Worm (Caenorhabditis elegans) whole organism, L4 larva: ENCODE measurements around the gene W07A12.8.

ENCODE experiments used
- D1046.2 ChIP-seq: fragments of 200-800 bp; sonication (Bioruptor generic); IDR thresholded peaks from 2 replicates; pipeline ENCODE4 v1.3.6; 2022; ENCODE audit warnings: missing genetic modification characterization, missing compliant biosample characterization
- F10B5.3 ChIP-seq: sonication (generic microtip); optimal IDR thresholded peaks from 2 replicates; lab custom pipeline; 2016; ENCODE audit warnings: mild to moderate bottlenecking, missing genetic modification characterization, missing compliant biosample characterization
- F26F4.8 ChIP-seq: fragments of 200-800 bp; sonication (Bioruptor generic); conservative IDR thresholded peaks from 2 replicates; pipeline ENCODE4 v1.3.6; 2022; ENCODE audit warnings: missing genetic modification characterization, missing compliant biosample characterization
- F37D6.2 ChIP-seq: sonication (generic microtip); optimal IDR thresholded peaks from 2 replicates; lab custom pipeline; 2016; ENCODE audit warnings: mild to moderate bottlenecking, missing genetic modification characterization, missing compliant biosample characterization
- F44E2.7 ChIP-seq: fragments of 200-800 bp; sonication (Bioruptor generic); IDR thresholded peaks from 2 replicates; pipeline ENCODE4 v2.1.2; 2022; ENCODE audit warnings: missing genetic modification characterization, missing compliant biosample characterization
- F49E8.2 ChIP-seq: sonication (generic microtip); optimal IDR thresholded peaks from 2 replicates; lab custom pipeline; 2016; ENCODE audit warnings: missing compliant biosample characterization, mild to moderate bottlenecking, missing genetic modification characterization, borderline replicate concordance
- R02D3.7 ChIP-seq: fragments of 150-350 bp; sonication (generic microtip); optimal IDR thresholded peaks from 3 replicates; lab custom pipeline; 2014; ENCODE audit warnings: missing biosample characterization, missing genetic modification characterization
- T20F7.1 ChIP-seq: fragments of 200-800 bp; sonication (Bioruptor generic); optimal IDR thresholded peaks from 2 replicates; lab custom pipeline; 2018; ENCODE audit warnings: mild to moderate bottlenecking, missing genetic modification characterization, missing compliant biosample characterization
- T26A8.4 ChIP-seq: fragments of 200-800 bp; sonication (Bioruptor generic); IDR thresholded peaks from 2 replicates; pipeline ENCODE4 v1.3.6; 2022; ENCODE audit warnings: missing genetic modification characterization, missing compliant biosample characterization
- Y105C5A.15 ChIP-seq: fragments of 200-800 bp; sonication (Bioruptor generic); IDR thresholded peaks from 2 replicates; pipeline ENCODE4 v1.3.6; 2022; ENCODE audit warnings: missing genetic modification characterization, missing compliant biosample characterization
- Y48G9A.11 ChIP-seq: fragments of 200-800 bp; sonication (Bioruptor generic); IDR thresholded peaks from 2 replicates; pipeline ENCODE4 v1.3.6; 2022; ENCODE audit warnings: missing genetic modification reagents, missing genetic modification characterization, missing compliant biosample characterization
- Y5F2A.4 ChIP-seq: fragments of 200-800 bp; sonication (Bioruptor generic); optimal IDR thresholded peaks from 2 replicates; lab custom pipeline; 2018; ENCODE audit warnings: mild to moderate bottlenecking, missing genetic modification characterization, missing compliant biosample characterization
- Y75B8A.6 ChIP-seq: fragments of 200-800 bp; sonication (Bioruptor generic); IDR thresholded peaks from 2 replicates; pipeline ENCODE4 v1.3.6; 2022; ENCODE audit warnings: missing genetic modification reagents, missing genetic modification characterization, missing compliant biosample characterization
- ZK546.5 ChIP-seq, 2 experiments: sonication (generic microtip); optimal IDR thresholded peaks; 2 replicates each; lab custom pipeline; 2017; ENCODE audit warnings: missing biosample characterization in 2 of 2, missing genetic modification characterization in 2 of 2
- aha-1 ChIP-seq: fragments of 150-350 bp; peaks from one replicate; lab custom pipeline; 2014; ENCODE audit warnings: missing biosample characterization, missing genetic modification characterization
- attf-4 ChIP-seq: sonication (generic microtip); optimal IDR thresholded peaks from 3 replicates; lab custom pipeline; 2017; ENCODE audit warnings: missing biosample characterization, missing genetic modification characterization
- ceh-20 ChIP-seq: fragments of 200-800 bp; sonication (Bioruptor generic); IDR thresholded peaks from 2 replicates; pipeline ENCODE4 v1.3.6; 2022; ENCODE audit warnings: missing genetic modification reagents, missing genetic modification characterization, missing compliant biosample characterization
- ceh-28 ChIP-seq: fragments of 150-350 bp; optimal IDR thresholded peaks from 2 replicates; lab custom pipeline; 2014; ENCODE audit warnings: missing biosample characterization, missing genetic modification reagents, missing genetic modification characterization
- ceh-44 ChIP-seq: fragments of 200-800 bp; sonication (Bioruptor generic); IDR thresholded peaks from 2 replicates; pipeline ENCODE4 v1.3.6; 2022; ENCODE audit warnings: missing genetic modification reagents, missing genetic modification characterization, missing compliant biosample characterization
- daf-16 ChIP-seq, 3 experiments: sonication (generic microtip); optimal IDR thresholded peaks; 2 replicates each; lab custom pipeline; 2016 to 2017; ENCODE audit warnings: missing genetic modification characterization in 3 of 3, missing genetic modification reagents in 3 of 3, mild to moderate bottlenecking in 2 of 3, missing compliant biosample characterization in 2 of 3, missing biosample characterization in 1 of 3, moderate library complexity in 1 of 3
- daf-8 ChIP-seq: fragments of 200-800 bp; sonication (Bioruptor generic); IDR thresholded peaks from 2 replicates; pipeline ENCODE4 v1.3.6; 2022; ENCODE audit warnings: missing genetic modification characterization, missing compliant biosample characterization
- duxl-1 ChIP-seq: sonication (generic microtip); optimal IDR thresholded peaks from 2 replicates; lab custom pipeline; 2016; ENCODE audit warnings: mild to moderate bottlenecking, missing genetic modification characterization, moderate library complexity, missing compliant biosample characterization; ENCODE audit not compliant: poor library complexity
- dve-1 ChIP-seq: sonication (generic microtip); optimal IDR thresholded peaks from 2 replicates; lab custom pipeline; 2017; ENCODE audit warnings: antibody characterized with exemption, mild to moderate bottlenecking, missing genetic modification characterization, missing compliant biosample characterization; ENCODE audit not compliant: insufficient read depth
- fos-1 ChIP-seq: fragments of 150-350 bp; optimal IDR thresholded peaks from 2 replicates; lab custom pipeline; 2014; ENCODE audit warnings: missing biosample characterization, missing genetic modification characterization
- hlh-11 ChIP-seq: fragments of 200-800 bp; sonication (Bioruptor generic); optimal IDR thresholded peaks from 2 replicates; lab custom pipeline; 2018; ENCODE audit warnings: mild to moderate bottlenecking, missing genetic modification characterization, missing compliant biosample characterization
- lin-1 ChIP-seq: fragments of 200-800 bp; sonication (Bioruptor generic); IDR thresholded peaks from 2 replicates; pipeline ENCODE4 v1.3.6; 2022; ENCODE audit warnings: missing genetic modification reagents, missing genetic modification characterization, missing compliant biosample characterization
- lin-39 ChIP-seq: fragments of 150-350 bp; optimal IDR thresholded peaks from 2 replicates; lab custom pipeline; 2014; ENCODE audit warnings: missing biosample characterization, missing genetic modification reagents, missing genetic modification characterization
- madf-5 ChIP-seq, 2 experiments: fragments of 200-800 bp; sonication (Bioruptor generic); IDR thresholded peaks; 2 replicates each; pipeline ENCODE4 v1.3.6; 2022; ENCODE audit warnings: missing compliant biosample characterization in 2 of 2, missing genetic modification characterization in 2 of 2
- madf-9 ChIP-seq: fragments of 200-800 bp; sonication (Bioruptor generic); conservative IDR thresholded peaks from 2 replicates; pipeline ENCODE4 v1.3.6; 2022; ENCODE audit warnings: missing genetic modification reagents, missing genetic modification characterization, missing compliant biosample characterization
- mdl-1 ChIP-seq, 2 experiments: fragments of 150-350 bp in 1 of 2; sonication (generic microtip) in 1 of 2; optimal IDR thresholded peaks; 2 replicates each; lab custom pipeline; 2014 to 2017; ENCODE audit warnings: missing biosample characterization in 2 of 2, missing genetic modification characterization in 2 of 2
- mes-2 ChIP-seq: sonication (generic microtip); optimal IDR thresholded peaks from 2 replicates; lab custom pipeline; 2016; ENCODE audit warnings: missing genotype, mild to moderate bottlenecking, missing genetic modification characterization, missing compliant biosample characterization; ENCODE audit not compliant: poor library complexity, severe bottlenecking
- mxl-3 ChIP-seq: fragments of 200-800 bp; sonication (Bioruptor generic); optimal IDR thresholded peaks from 2 replicates; lab custom pipeline; 2018; ENCODE audit warnings: mild to moderate bottlenecking, missing genetic modification characterization, missing compliant biosample characterization
- nhr-102 ChIP-seq: sonication (generic microtip); optimal IDR thresholded peaks from 2 replicates; lab custom pipeline; 2016; ENCODE audit warnings: mild to moderate bottlenecking, missing genetic modification characterization, moderate library complexity, missing compliant biosample characterization
- nhr-11 ChIP-seq: fragments of 150-350 bp; optimal IDR thresholded peaks from 2 replicates; lab custom pipeline; 2014; ENCODE audit warnings: missing biosample characterization, missing genetic modification characterization
- nhr-25 ChIP-seq: sonication (generic microtip); optimal IDR thresholded peaks from 2 replicates; lab custom pipeline; 2017; ENCODE audit warnings: missing genetic modification characterization, mild to moderate bottlenecking, missing compliant biosample characterization, antibody characterized with exemption, moderate library complexity, borderline replicate concordance; ENCODE audit not compliant: insufficient read depth
- nhr-28 ChIP-seq: fragments of 150-350 bp; optimal IDR thresholded peaks from 2 replicates; lab custom pipeline; 2014; ENCODE audit warnings: missing biosample characterization, missing genetic modification characterization
- pha-4 ChIP-seq, 2 experiments: fragments of 150-350 bp in 1 of 2; fragments of 200-800 bp in 1 of 2; sonication (Bioruptor generic) in 1 of 2; IDR thresholded peaks in 1 of 2; optimal IDR thresholded peaks in 1 of 2; 2 replicates each; pipeline versions ENCODE4 v1.3.6 to Lab custom; 2014 to 2022; ENCODE audit warnings: missing genetic modification characterization in 2 of 2, missing genetic modification reagents in 2 of 2, missing biosample characterization in 1 of 2, missing compliant biosample characterization in 1 of 2
- php-3 ChIP-seq: fragments of 200-800 bp; sonication (Bioruptor generic); IDR thresholded peaks from 2 replicates; pipeline ENCODE4 v1.3.6; 2022; ENCODE audit warnings: missing genetic modification reagents, missing genetic modification characterization, missing compliant biosample characterization
- skn-1 ChIP-seq: fragments of 150-350 bp; optimal IDR thresholded peaks from 2 replicates; lab custom pipeline; 2014; ENCODE audit warnings: missing biosample characterization, missing genetic modification characterization
- spr-1 ChIP-seq: sonication (generic microtip); optimal IDR thresholded peaks from 2 replicates; lab custom pipeline; 2016; ENCODE audit warnings: mild to moderate bottlenecking, missing genetic modification characterization, missing compliant biosample characterization
- tra-1 ChIP-seq: fragments of 200-800 bp; sonication (Bioruptor generic); IDR thresholded peaks from 2 replicates; pipeline ENCODE4 v1.3.6; 2022; ENCODE audit warnings: missing genetic modification reagents, missing genetic modification characterization, missing compliant biosample characterization
- unc-39 ChIP-seq: sonication (generic microtip); optimal IDR thresholded peaks from 2 replicates; lab custom pipeline; 2017; ENCODE audit warnings: missing biosample characterization, missing genetic modification characterization
- unc-62 ChIP-seq, 3 experiments: fragments of 150-350 bp in 1 of 3; sonication (generic microtip); optimal IDR thresholded peaks in 2 of 3; peaks in 1 of 3; 1 replicate in 1 of 3; 2 replicates in 2 of 3; lab custom pipeline; 2014 to 2017; ENCODE audit warnings: missing biosample characterization in 3 of 3, missing genetic modification characterization in 3 of 3, missing genetic modification reagents in 3 of 3, missing genotype in 1 of 3
- vab-7 ChIP-seq: fragments of 200-800 bp; sonication (Bioruptor generic); IDR thresholded peaks from 2 replicates; pipeline ENCODE4 v1.3.6; 2022; ENCODE audit warnings: missing genetic modification reagents, missing genetic modification characterization, missing compliant biosample characterization
- zfp-2 ChIP-seq: sonication (generic microtip); optimal IDR thresholded peaks from 2 replicates; lab custom pipeline; 2016; ENCODE audit warnings: mild to moderate bottlenecking, missing genetic modification characterization, missing compliant biosample characterization
- zfp-3 ChIP-seq: fragments of 200-800 bp; sonication (Bioruptor generic); conservative IDR thresholded peaks from 2 replicates; pipeline ENCODE4 v1.3.6; 2022; ENCODE audit warnings: missing genetic modification reagents, missing genetic modification characterization, missing compliant biosample characterization
- zip-2 ChIP-seq: fragments of 150-350 bp; optimal IDR thresholded peaks from 2 replicates; lab custom pipeline; 2014; ENCODE audit warnings: missing biosample characterization, missing genetic modification characterization
- ztf-7 ChIP-seq: fragments of 150-350 bp; optimal IDR thresholded peaks from 2 replicates; lab custom pipeline; 2014; ENCODE audit warnings: missing biosample characterization, missing genetic modification characterization

The W07A12.8 gene

DNA sequence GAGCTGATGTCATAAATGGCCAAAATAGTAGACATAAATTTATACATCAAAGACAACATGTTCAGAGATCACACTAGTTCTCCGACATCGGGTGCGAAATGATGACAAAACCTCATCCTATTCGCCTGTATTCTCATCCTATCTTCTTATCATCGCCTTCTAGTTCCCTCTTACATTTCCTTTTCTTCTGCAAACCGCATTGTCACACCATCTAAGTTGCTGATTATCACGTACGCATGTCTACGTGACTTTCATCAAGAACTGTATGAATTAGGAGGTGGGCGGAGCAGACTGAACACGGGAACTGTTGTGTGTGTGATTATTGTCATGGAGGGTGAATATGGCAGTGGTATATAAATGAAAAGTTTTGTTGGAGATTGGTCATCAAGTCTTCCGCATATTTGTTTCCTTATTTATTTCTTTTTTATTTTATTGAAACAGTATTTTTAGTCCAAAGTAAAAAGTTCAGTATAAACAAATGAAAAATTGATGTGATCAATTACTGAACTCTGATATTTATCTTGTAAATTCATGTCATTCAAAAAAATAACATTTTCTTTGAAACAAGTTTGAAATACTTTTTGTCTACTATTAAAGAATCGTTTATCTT is 5.3 kb downstream of the W07A12.8 start:
- TF ChIP-seq daf-16 (GFP tag; optimal IDR thresholded peaks at IDR 0.05; lab: Kevin White, UChicago) (no peak), daf-16 (tag; optimal IDR thresholded peaks at IDR 0.05; lab: Kevin White, UChicago) (peak; percentile 43), zip-2 (tag; lab: Kevin White, UChicago) (no peak), hlh-11 (tag; lab: Kevin White, UChicago) (peak; percentile 81), vab-7 (GFP tag; lab: Robert Waterston, UW) (no peak), aha-1 (tag; lab: Kevin White, UChicago) (peak; percentile 100), zfp-2 (no peak), madf-5 (GFP tag; IDR thresholded peaks at IDR 0.05; lab: Robert Waterston, UW) (no peak), F49E8.2 (no peak), mes-2 (tag; lab: Kevin White, UChicago) (peak; percentile 2), nhr-102 (tag; lab: Kevin White, UChicago) (peak; percentile 27), lin-39 (no peak), unc-62 (GFP tag; optimal IDR thresholded peaks at IDR 0.05 in 1 of 2; lab: Kevin White, UChicago) (peak in 1 of 2 experiments; percentile 62), unc-62 (tag; optimal IDR thresholded peaks at IDR 0.05; lab: Kevin White, UChicago) (no peak), skn-1 (tag; lab: Kevin White, UChicago) (no peak), F10B5.3 (no peak), duxl-1 (no peak), tra-1 (peak; percentile 54; the same call in 1 of the 2 replicates), D1046.2 (GFP tag; lab: Robert Waterston, UW) (no peak), php-3 (GFP tag; lab: Robert Waterston, UW) (0 out of 2 replicates have a peak, but pooled peaks have one; percentile 29), T20F7.1 (GFP tag; lab: Kevin White, UChicago) (no peak), madf-9 (no peak), ceh-44 (GFP tag; lab: Robert Waterston, UW) (no peak), ztf-7 (tag; lab: Kevin White, UChicago) (no peak), F44E2.7 (no peak), F26F4.8 (GFP tag; lab: Robert Waterston, UW) (no peak), attf-4 (no peak), ceh-28 (tag; lab: Kevin White, UChicago) (no peak), daf-8 (no peak), Y5F2A.4 (GFP tag; lab: Kevin White, UChicago) (no peak), Y75B8A.6 (GFP tag; lab: Robert Waterston, UW) (no peak), mdl-1 (tag; optimal IDR thresholded peaks at IDR 0.05; lab: Kevin White, UChicago) (peak in 1 of 2 experiments; percentile 79), fos-1 (tag; lab: Kevin White, UChicago) (no peak), pha-4 (GFP tag; IDR thresholded peaks at IDR 0.05; lab: Robert Waterston, UW) (no peak), pha-4 (tag; optimal IDR thresholded peaks at IDR 0.05; lab: Kevin White, UChicago) (no peak), Y105C5A.15 (no peak), lin-1 (GFP tag; lab: Robert Waterston, UW) (no peak; the same call in 1 of the 2 replicates), mxl-3 (GFP tag; lab: Kevin White, UChicago) (peak; percentile 83), unc-39 (tag; lab: Kevin White, UChicago) (no peak), nhr-28 (tag; lab: Kevin White, UChicago) (peak; percentile 84), zfp-3 (no peak), dve-1 (peak; percentile 77), T26A8.4 (GFP tag; lab: Robert Waterston, UW) (no peak), R02D3.7 (tag; lab: Kevin White, UChicago) (no peak), nhr-11 (tag; lab: Kevin White, UChicago) (no peak), ceh-20 (GFP tag; lab: Robert Waterston, UW) (no peak), F37D6.2 (tag; lab: Kevin White, UChicago) (no peak), ZK546.5 (tag; optimal IDR thresholded peaks at IDR 0.05; lab: Kevin White, UChicago) (no peak), spr-1 (tag; lab: Kevin White, UChicago) (no peak), nhr-25 (tag; lab: Kevin White, UChicago) (no peak), Y48G9A.11 (no peak)
